Worm (Caenorhabditis elegans) whole organism, L4/young adult: ENCODE measurements around the gene srx-12.

ENCODE experiments used
- W03F9.2 ChIP-seq: fragments of 150-350 bp; optimal IDR thresholded peaks from 2 replicates; lab custom pipeline; 2014; ENCODE audit warnings: missing biosample characterization, missing genetic modification characterization
- dao-5 ChIP-seq: sonication (generic microtip); optimal IDR thresholded peaks from 2 replicates; lab custom pipeline; 2016; ENCODE audit warnings: missing genotype, missing genetic modification characterization, moderate library complexity, missing compliant biosample characterization
- him-1 ChIP-seq: sonication (generic microtip); optimal IDR thresholded peaks from 2 replicates; lab custom pipeline; 2016; ENCODE audit warnings: missing genotype, missing genetic modification reagents, missing genetic modification characterization, missing compliant biosample characterization

ce11 chrIV:1067430-1067829 is 21.6 kb downstream of the srx-12 start, which contains the start of gene znf-782:
- TF ChIP-seq dao-5: no peak
- TF ChIP-seq him-1: no peak
- no peak for TF ChIP-seq W03F9.2 (tag; lab: Kevin White, UChicago)
